Worm (Caenorhabditis elegans) whole organism, late embryonic: ENCODE data around the gene fbxa-85.

ENCODE experiments used
- F13H6.1 ChIP-seq: sonication (generic microtip); optimal IDR thresholded peaks from 2 replicates; lab custom pipeline; 2016; ENCODE audit warnings: missing genetic modification characterization, missing compliant biosample characterization
- ceh-24 ChIP-seq: sonication (generic microtip); optimal IDR thresholded peaks from 2 replicates; lab custom pipeline; 2016; ENCODE audit warnings: mild to moderate bottlenecking, missing genetic modification characterization, missing compliant biosample characterization
- ceh-6 ChIP-seq: fragments of 200-800 bp; sonication (Bioruptor generic); optimal IDR thresholded peaks from 2 replicates; lab custom pipeline; 2018; ENCODE audit warnings: mild to moderate bottlenecking, missing genetic modification characterization, missing compliant biosample characterization
- fkh-10 ChIP-seq: fragments of 150-350 bp; optimal IDR thresholded peaks from 2 replicates; lab custom pipeline; 2014; ENCODE audit warnings: missing biosample characterization, missing genetic modification reagents, missing genetic modification characterization
- pha-4 ChIP-seq: fragments of 150-350 bp; optimal IDR thresholded peaks from 2 replicates; lab custom pipeline; 2018; ENCODE audit warnings: missing biosample characterization, missing genetic modification reagents, missing genetic modification characterization
- rnt-1 ChIP-seq: sonication (generic microtip); optimal IDR thresholded peaks from 2 replicates; lab custom pipeline; 2016; ENCODE audit warnings: missing genetic modification characterization, missing compliant biosample characterization
- sox-4 ChIP-seq: sonication (generic microtip); optimal IDR thresholded peaks from 2 replicates; lab custom pipeline; 2017; ENCODE audit warnings: mild to moderate bottlenecking, missing genetic modification characterization, inconsistent platforms, missing compliant biosample characterization
- ttx-3 ChIP-seq: sonication (generic microtip); optimal IDR thresholded peaks from 2 replicates; lab custom pipeline; 2016; ENCODE audit warnings: missing genetic modification reagents, missing genetic modification characterization, missing compliant biosample characterization
- unc-55 ChIP-seq: sonication (generic microtip); optimal IDR thresholded peaks from 2 replicates; lab custom pipeline; 2017; ENCODE audit warnings: missing biosample characterization, missing genetic modification reagents, missing genetic modification characterization

DNA sequence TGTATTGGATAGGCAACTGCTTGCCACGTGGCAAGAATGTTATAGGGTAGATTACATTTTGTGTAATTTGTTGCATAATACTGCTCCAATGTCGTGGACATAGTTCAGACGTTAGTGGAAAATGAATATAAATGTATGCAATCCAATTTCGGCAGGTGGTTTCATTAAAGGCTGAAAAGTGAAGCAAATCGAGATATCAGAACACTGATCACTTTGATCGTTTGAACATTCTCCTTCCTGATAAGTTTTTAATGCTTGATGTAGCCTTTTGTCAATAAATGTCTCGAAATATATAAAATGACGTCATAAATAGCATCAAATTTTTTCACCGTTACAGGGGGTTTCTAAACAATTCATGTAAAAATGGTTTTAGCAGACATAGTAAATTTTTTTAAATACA, 38.6 kb upstream of the fbxa-85 start, which contains the start of gene srh-109:
- TF ChIP-seq unc-55 (GFP tag; lab: Kevin White, UChicago), result no peak
- TF ChIP-seq ceh-6 (GFP tag; lab: Kevin White, UChicago), result no peak
- TF ChIP-seq rnt-1, result no peak
- no peak for TF ChIP-seq sox-4 (tag; lab: Kevin White, UChicago)
- TF ChIP-seq fkh-10 (GFP tag; lab: Kevin White, UChicago), result no peak
- TF ChIP-seq pha-4 (tag; lab: Kevin White, UChicago), result no peak
- TF ChIP-seq F13H6.1, result no peak
- no peak for TF ChIP-seq ttx-3 (tag; lab: Kevin White, UChicago)
- no peak for TF ChIP-seq ceh-24 (tag; lab: Kevin White, UChicago)
